Worm (Caenorhabditis elegans): ENCODE measurements around the gene C16C8.25.

The C16C8.25 gene

DNA sequence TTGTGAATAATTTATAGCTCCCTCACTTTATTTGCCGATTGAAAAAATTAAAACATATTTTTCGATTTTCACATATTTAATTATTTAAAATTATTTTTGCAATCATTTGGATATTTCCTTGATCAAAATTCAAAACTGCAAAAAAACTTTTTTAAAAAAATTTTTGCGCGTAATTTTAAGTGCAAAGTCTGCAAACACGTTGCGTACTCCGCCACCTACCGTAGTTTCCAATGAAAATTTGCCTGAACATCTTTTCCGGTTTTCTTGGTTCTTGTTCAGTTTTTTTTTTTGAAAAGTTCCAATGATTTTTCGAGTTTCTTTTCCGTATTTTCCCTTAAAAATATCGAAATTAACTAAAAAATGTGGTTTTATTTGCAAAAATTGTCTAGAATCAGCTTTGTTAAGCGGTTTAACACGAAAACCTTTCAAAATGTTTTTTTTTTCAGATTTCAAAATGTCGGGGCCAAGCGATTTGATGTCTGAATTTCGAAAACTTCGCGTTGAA lies at the start of gene C16C8.25:
Gene C16C8.25, plus strand, starts transcription at position 455 of the 505 bp plus-strand sequence.
- TF ChIP-seq dao-5 (tag; optimal IDR thresholded peaks at IDR 0.05), result no peak
- TF ChIP-seq him-1 (tag; optimal IDR thresholded peaks at IDR 0.05), result no peak
- no peak for TF ChIP-seq W03F9.2 (tag; optimal IDR thresholded peaks at IDR 0.05)

DNA sequence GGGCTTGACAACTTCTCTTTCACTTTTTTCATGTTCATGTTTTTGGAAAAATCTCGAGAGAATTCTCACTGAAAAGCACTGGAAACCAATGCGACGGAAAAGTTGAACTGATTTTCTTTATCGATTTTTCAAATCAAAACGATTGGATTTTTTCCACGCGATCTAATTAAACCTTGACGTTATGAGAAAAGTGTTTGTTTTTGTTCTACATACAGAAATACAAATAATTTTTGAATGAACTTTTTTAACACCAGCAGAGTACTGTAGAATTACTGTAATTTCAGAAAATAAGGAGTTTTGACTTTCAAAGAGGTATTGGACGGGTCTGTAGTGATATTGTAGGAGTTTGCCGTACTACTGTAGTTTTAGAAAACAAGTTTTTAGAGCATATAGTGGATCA lies 46.2 kb upstream of the C16C8.25 start, which contains the start of gene nep-10:
Gene nep-10, minus strand, starts transcription at position 101 of the 400 bp plus-strand sequence.
- no peak for TF ChIP-seq W03F9.2 (tag; optimal IDR thresholded peaks at IDR 0.05)
- no peak for TF ChIP-seq him-1 (tag; optimal IDR thresholded peaks at IDR 0.05)
- TF ChIP-seq dao-5 (tag; optimal IDR thresholded peaks at IDR 0.05), result no peak

DNA sequence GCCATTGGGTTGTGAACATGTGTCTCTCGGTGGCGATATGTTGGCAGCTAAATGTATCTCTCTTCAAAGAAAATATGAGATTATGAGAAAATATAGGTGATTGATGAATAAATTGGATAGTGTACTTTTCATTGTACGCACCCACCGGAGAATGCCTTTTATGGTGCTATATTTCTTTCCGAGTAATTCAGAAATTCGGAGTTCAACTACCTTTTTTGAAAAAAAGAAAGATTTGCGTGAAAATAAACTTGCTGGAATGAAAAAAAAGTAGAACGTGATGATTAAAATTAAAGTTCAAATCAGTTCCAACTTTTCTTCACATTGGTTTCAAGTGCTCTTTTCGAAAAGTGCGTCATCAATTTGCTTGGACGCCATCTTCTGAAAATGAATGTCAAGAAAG lies 45.5 kb upstream of the C16C8.25 start, which contains the start of gene nep-8:
Gene nep-8, plus strand, starts transcription at position 301 of the 400 bp plus-strand sequence.
- TF ChIP-seq W03F9.2 (tag; optimal IDR thresholded peaks at IDR 0.05) (no peak), dao-5 (tag; optimal IDR thresholded peaks at IDR 0.05) (no peak)

DNA sequence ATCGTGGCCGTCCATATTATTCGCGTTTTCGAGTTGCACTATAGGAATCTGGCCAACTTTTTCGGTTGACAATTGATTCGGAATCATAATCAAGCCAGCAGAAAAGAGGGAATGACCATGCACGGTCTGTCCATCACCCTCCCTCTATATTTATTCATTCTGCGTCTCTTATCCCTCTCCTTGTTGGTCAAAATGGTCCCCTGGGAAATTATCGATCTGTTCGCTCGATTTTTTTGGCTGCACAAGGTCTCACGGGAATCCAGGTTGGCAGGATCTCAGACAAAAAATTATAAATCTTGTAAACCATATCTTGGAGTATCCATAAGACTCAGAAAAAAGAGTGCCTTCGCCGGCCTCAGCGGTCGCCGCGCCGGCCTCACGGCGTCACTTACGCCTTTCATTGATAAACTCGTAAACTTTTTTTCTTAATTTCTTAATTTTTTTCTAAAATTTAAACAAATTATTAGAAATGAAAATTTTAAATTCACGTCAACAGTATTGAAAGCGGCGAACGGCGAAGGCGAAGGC lies 34.6 kb upstream of the C16C8.25 start, which contains the start of the genes F18A12.7 and F18A12.2:
Gene F18A12.7, minus strand, starts transcription at position 101 of the 528 bp plus-strand sequence.
Gene F18A12.2, plus strand, starts transcription at position 478 of the 528 bp plus-strand sequence.
- TF ChIP-seq him-1 (tag; optimal IDR thresholded peaks at IDR 0.05) (no peak), dao-5 (tag; optimal IDR thresholded peaks at IDR 0.05) (no peak), W03F9.2 (tag; optimal IDR thresholded peaks at IDR 0.05) (no peak)

DNA sequence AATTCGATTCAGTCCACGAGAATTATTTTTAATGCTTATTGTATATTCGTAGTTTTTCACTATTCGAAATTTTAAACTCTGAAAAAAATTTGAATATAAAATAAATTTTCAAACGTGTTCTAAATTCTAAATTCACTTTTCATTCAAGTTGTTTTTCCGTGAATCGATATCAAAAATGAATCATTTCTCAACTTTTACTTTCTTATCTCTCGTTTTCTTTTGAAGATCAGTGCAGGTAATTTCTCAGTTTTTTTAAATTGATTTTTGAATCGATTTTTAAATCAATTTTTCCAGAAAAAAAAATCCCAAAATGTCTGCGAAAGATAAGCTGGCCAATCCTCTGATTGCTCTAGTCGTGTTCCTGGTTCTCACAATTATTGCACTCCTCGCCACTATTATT lies 32.5 kb upstream of the C16C8.25 start, which contains the start of gene nep-6:
Gene nep-6, plus strand, starts transcription at position 301 of the 400 bp plus-strand sequence.
- TF ChIP-seq dao-5 (tag; optimal IDR thresholded peaks at IDR 0.05), result no peak
- TF ChIP-seq W03F9.2 (tag; optimal IDR thresholded peaks at IDR 0.05), result no peak
- TF ChIP-seq him-1 (tag; optimal IDR thresholded peaks at IDR 0.05), result no peak

DNA sequence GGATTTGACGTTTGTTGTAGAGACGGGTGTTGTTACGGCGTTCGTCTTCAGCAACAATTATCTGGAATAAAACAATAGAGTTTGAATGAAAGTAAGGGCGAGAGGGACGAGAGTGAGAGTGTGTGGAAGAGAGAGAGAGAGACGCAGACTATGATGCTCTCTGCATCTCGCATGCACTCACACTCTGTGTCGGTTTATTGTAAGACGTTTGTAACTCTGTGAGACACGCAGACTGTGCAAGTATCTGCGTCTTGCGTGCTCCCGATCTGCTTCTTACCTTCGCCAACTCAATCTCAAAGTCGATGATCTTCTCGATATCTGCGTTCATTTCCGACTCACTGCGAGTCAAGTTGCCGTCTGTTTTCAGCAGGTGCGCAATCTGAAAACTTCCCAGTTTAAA lies 26.1 kb upstream of the C16C8.25 start:
- no peak for TF ChIP-seq W03F9.2 (tag; optimal IDR thresholded peaks at IDR 0.05)

DNA sequence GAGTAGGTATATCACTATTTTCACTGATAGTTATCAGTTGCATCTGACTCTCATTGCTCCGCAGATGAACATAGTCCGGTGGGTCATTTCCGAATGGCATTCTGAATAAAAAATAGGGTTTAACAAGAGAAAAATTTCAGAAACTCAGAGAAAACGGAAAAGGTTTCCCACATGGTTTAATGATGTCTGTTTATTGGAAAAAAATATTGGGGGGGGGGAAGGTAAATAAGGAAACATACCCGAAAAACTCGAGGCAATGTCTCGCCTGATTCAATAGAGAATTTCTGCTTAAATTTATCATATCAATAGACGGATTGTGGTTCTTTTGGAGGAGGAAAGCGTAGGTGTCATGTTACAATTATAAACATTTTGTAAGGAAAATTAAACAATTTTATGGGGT lies 23.6 kb upstream of the C16C8.25 start, which contains the start of gene nep-11:
Gene nep-11, minus strand, starts transcription at position 101 of the 400 bp plus-strand sequence.
- TF ChIP-seq dao-5 (tag; optimal IDR thresholded peaks at IDR 0.05) (no peak), W03F9.2 (tag; optimal IDR thresholded peaks at IDR 0.05) (no peak), him-1 (tag; optimal IDR thresholded peaks at IDR 0.05) (no peak)

DNA sequence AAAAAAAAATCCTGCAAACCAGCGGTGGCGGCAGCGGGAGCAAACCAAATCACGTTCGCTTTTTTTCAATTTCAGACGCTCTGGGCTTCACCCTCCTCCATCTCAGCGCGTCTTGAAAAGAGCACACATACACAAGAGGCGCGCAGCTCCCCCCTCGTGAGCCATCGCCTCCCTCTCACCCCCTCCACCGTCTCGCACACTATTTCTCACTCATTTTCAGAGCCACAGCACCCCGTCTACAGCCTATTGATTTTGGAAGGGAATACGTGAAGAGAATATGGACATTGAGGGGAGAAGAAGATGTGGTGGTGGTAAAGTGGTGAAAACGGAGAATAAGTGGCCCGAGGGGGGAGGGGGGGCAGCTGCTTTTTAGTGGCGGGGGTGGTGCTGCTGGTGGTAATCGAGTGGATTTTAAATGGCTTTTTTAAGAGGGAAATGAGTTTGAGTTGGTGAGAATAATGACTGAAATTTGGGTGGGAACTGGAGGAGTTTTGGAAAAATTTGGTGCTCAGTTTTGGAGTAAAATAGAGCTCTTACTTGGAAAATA lies 20.8 kb upstream of the C16C8.25 start:
- peak; percentile 84 for TF ChIP-seq him-1 (tag; optimal IDR thresholded peaks at IDR 0.05)
- TF ChIP-seq W03F9.2 (tag; optimal IDR thresholded peaks at IDR 0.05), result no peak

DNA sequence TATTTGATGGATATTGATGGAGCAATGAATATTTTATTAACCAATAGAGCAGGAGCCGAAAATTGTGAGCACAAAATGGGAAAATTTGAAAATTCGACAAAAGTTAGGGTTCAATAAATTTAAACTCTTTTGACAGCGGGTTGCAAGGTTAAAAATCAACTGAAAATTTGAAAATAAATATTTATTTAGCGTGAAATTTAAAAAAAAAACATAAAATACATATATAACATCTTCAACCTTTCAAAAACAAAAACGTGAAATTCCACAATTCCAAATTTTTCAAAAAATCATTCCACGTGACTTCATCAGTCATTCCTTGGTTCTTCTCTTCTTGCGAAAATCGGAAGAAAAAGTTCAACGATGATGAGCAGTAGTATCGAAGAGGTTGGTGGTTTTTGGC lies 19.6 kb upstream of the C16C8.25 start, which contains the start of gene C16C8.18:
Gene C16C8.18, plus strand, starts transcription at position 301 of the 400 bp plus-strand sequence.
- TF ChIP-seq him-1 (tag; optimal IDR thresholded peaks at IDR 0.05), result no peak
- TF ChIP-seq dao-5 (tag; optimal IDR thresholded peaks at IDR 0.05), result no peak
- TF ChIP-seq W03F9.2 (tag; optimal IDR thresholded peaks at IDR 0.05), result no peak

DNA sequence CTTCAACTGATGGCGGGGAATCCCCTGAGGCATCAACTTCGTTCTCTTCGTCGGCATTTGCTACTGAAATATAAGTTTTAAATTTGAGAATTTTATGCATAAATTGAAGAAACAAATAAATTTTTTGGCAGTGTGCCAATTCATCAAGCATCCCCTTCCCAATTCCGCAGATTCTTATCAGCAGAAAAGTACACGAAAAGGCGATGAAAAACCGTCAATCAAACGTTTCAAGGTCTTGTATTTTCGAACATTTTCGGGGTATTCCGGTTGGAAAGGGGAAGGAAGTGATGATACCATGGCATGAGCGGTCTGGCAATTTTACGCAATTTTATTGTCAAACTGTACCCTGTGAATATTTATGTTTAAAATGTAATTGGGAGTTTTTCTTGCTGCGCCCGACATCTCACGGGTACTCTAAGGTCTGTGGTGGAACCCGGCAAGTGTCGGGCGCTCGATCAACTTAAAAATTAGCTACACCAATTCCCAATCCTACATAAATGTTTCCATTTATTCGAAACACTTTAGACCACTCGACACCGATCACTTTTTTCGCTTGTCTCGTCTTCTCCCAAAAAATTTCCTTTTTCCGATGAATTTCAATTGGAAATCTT lies 14.0 kb upstream of the C16C8.25 start:
- TF ChIP-seq him-1 (tag; optimal IDR thresholded peaks at IDR 0.05) (no peak), W03F9.2 (tag; optimal IDR thresholded peaks at IDR 0.05) (no peak), dao-5 (tag; optimal IDR thresholded peaks at IDR 0.05) (no peak)

DNA sequence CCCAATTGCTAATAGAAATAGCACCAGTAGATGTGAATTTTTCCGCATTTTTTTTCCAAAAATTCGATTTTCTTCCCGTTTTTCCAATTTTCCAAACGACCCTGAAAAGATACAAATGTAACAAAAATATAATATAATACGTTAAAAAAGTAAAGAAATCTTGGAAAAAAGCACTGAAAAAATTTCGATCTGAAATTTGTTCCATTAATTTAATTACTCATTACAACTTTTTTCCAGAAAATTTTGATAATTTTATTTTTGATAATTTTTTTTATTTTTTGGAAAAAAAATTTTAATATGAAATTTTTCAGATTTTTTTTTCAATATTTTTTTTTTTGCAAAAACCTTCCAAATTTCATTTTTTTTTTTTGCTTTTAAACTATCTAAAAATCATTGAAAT lies 12.6 kb upstream of the C16C8.25 start, which contains the start of gene skpo-2:
Gene skpo-2, minus strand, starts transcription at position 101 of the 400 bp plus-strand sequence.
- no peak for TF ChIP-seq W03F9.2 (tag; optimal IDR thresholded peaks at IDR 0.05)

DNA sequence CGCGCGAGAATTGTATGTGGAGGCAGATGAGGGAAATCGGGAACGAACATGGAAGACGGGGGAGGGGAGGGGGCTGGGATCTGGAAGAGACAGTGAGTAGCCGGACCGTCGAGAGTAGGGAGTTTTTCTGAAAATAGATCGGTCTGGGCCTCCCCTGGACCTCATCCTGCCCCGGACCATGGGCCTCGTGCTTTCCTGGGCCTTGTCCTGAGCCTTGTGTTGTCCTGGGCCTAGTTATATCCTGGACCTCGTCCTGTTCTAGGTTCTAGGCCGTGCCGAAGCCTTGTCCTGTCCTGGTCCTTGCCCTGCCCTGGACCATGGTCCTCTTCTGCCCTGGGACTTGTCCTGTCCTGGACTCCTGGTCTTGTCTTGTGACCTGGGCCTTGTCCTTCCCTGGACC lies 11.6 kb upstream of the C16C8.25 start:
- TF ChIP-seq W03F9.2 (tag; optimal IDR thresholded peaks at IDR 0.05) (no peak), dao-5 (tag; optimal IDR thresholded peaks at IDR 0.05) (no peak), him-1 (tag; optimal IDR thresholded peaks at IDR 0.05) (no peak)

DNA sequence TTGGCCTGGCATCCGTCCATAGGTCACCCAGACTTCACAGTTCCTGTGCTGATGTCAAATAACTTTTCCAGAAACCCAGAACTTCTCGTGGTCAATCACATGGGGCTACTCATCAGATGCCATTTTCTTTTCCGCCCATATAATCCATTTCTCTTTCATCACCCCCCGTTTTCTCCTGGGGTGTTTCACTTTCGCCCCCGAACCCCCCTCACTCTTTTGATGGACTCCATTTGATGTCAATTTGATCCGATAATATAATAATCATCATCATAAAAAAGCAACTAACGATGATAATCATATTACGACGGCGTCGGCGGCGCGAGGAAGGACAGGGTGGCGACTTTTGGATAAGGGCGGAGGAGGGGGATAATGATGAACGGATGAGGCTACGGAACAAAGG lies 10.8 kb upstream of the C16C8.25 start:
- TF ChIP-seq him-1 (tag; optimal IDR thresholded peaks at IDR 0.05) (no peak), W03F9.2 (tag; optimal IDR thresholded peaks at IDR 0.05) (no peak), dao-5 (tag; optimal IDR thresholded peaks at IDR 0.05) (no peak)

DNA sequence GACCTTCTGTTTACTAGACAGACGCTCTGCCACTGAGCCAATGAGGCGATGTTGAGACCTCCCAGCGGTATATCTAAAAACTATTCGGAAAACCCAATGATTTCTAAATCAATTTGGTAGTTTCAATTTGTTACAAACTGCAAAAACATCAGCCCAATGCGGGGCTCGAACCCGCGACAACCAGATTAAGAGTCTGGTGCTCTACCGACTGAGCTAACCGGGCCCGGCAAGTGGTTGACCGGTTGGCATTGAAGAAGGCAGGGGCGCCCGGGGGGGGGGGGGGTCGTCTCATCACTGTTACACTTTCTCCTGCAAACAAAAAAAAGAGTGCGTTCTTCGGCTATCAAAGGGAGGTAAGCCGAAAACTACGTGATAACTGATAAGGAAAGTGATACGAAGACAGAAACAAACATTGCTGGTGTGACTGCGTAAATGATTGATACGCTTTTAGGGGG lies 9.8 kb upstream of the C16C8.25 start:
- TF ChIP-seq dao-5 (tag; optimal IDR thresholded peaks at IDR 0.05) (peak; percentile 73), W03F9.2 (tag; optimal IDR thresholded peaks at IDR 0.05) (no peak), him-1 (tag; optimal IDR thresholded peaks at IDR 0.05) (no peak)
